Fruit fly (Drosophila melanogaster): Measurements from ENCODE around the gene Gr93b.

dm6 chr3R:21889945-21890344, 46.4 kb upstream of the Gr93b start:
- no peak for TF ChIP-seq D1 (tag; optimal IDR thresholded peaks at IDR 0.05)
- TF ChIP-seq CG8159 (tag; optimal IDR thresholded peaks at IDR 0.05) = no peak
- no peak for TF ChIP-seq CG17806 (tag; optimal IDR thresholded peaks at IDR 0.05)
- no peak for TF ChIP-seq Ets98B (GFP tag; IDR thresholded peaks at IDR 0.05)
- no peak for TF ChIP-seq fd96Ca (GFP tag; IDR thresholded peaks at IDR 0.05)
- TF ChIP-seq gl (tag; optimal IDR thresholded peaks at IDR 0.05) = no peak
- TF ChIP-seq CG14655 (GFP tag; optimal IDR thresholded peaks at IDR 0.05) = no peak
- no peak for TF ChIP-seq CG4496 (GFP tag; IDR thresholded peaks at IDR 0.05)
- no peak for TF ChIP-seq Pif1B (GFP tag; optimal IDR thresholded peaks at IDR 0.05)
- TF ChIP-seq Snoo (tag; optimal IDR thresholded peaks at IDR 0.05) = no peak
- TF ChIP-seq Pif1A (GFP tag; optimal IDR thresholded peaks at IDR 0.05) = no peak
- no peak for TF ChIP-seq rn (GFP tag; IDR thresholded peaks at IDR 0.05)
- TF ChIP-seq CG15710 (tag; optimal IDR thresholded peaks at IDR 0.05) = no peak

Data from whole organism, pupa.